Fruit fly (Drosophila melanogaster): ENCODE measurements around the gene CG7382.

CG7382 gene

DNA sequence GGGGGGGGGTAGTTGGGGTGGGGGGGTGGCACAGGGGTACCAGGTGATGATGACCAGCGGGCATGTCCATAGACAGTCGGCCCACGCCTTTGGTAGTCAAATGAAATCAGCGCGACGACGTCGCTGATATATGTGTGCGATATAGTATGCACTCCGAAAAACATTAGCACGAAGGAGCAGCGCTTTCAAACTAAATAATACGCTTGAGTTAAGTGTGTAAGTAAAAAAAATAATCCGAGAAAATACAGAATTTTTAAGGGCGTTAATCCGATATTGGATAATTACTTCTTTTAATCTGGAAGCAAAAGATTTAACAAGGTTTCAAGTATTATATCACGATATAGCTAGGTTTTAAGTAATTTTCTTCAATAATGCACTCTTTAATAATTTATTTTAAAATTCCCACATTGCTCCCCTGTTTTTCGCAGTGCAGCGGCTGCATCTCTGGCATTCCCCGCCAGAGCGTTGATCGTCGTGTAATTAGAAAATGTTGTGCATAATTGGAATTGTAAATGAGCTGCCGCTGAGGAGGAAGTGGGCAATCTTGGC, 24.8 kb downstream of the CG7382 start (continued):
- TF ChIP-seq esn (GFP tag; optimal IDR thresholded peaks at IDR 0.05), result peak; percentile 37
- peak; percentile 15 for TF ChIP-seq CG34406 (GFP tag; optimal IDR thresholded peaks at IDR 0.05)
- TF ChIP-seq CG3919 (GFP tag; optimal IDR thresholded peaks at IDR 0.05), result peak; percentile 53
- no peak for TF ChIP-seq CG7368 (GFP tag; optimal IDR thresholded peaks at IDR 0.05)
- no peak for TF ChIP-seq Ets21C (GFP tag; optimal IDR thresholded peaks at IDR 0.05)
- TF ChIP-seq Hr38 (GFP tag; optimal IDR thresholded peaks at IDR 0.05), result no peak
- TF ChIP-seq Hr39 (GFP tag; optimal IDR thresholded peaks at IDR 0.05), result peak; percentile 15
- TF ChIP-seq Gug (GFP tag; IDR thresholded peaks at IDR 0.05), result peak; percentile 37; the same call in 1 of the 2 replicates
- TF ChIP-seq CG10669 (GFP tag; optimal IDR thresholded peaks at IDR 0.05), result peak; percentile 2

DNA sequence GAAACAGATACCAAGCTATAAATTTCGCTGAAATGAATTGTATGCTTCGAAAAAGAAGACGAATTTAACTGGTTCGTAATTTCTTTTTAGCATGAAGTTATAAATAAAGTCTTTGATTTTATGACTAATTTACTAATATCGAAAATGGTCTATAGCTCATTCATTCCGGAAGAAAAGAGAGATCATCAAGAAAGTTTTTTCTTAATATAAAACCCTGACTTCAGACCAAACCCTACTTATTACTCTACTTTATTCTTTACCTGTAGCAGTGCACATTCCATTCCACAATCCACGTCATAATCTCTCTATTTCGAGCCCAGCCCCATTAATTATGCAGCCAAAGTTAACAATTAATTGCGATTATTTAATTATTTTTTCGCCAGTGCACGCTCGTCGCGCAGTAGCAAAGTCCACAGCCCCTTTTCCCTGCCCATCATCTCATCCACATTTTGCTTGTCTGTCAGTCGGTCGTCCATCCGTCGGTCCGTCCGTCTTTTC, 25.7 kb downstream of the CG7382 start:
- TF ChIP-seq fd85E (GFP tag; optimal IDR thresholded peaks at IDR 0.05) (no peak), CG1621 (tag; optimal IDR thresholded peaks at IDR 0.05) (no peak), eg (GFP tag; IDR thresholded peaks at IDR 0.05) (no peak), CG6808 (GFP tag; optimal IDR thresholded peaks at IDR 0.05) (peak; percentile 64), salr (GFP tag; optimal IDR thresholded peaks at IDR 0.05) (peak in 1 of 2 experiments; percentile 40), acj6 (GFP tag; optimal IDR thresholded peaks at IDR 0.05) (peak; percentile 31), CG11902 (GFP tag; optimal IDR thresholded peaks at IDR 0.05) (peak; percentile 1), Ets96B (tag; optimal IDR thresholded peaks at IDR 0.05) (peak; percentile 31), Eip75B (GFP tag; optimal IDR thresholded peaks at IDR 0.05) (peak; percentile 33), CG11294 (GFP tag; IDR thresholded peaks at IDR 0.05) (no peak), CG6854 (GFP tag; optimal IDR thresholded peaks at IDR 0.05) (no peak), CG6276 (GFP tag; optimal IDR thresholded peaks at IDR 0.05) (peak; percentile 10), achi (GFP tag; optimal IDR thresholded peaks at IDR 0.05) (peak; percentile 56), spab (GFP tag; optimal IDR thresholded peaks at IDR 0.05) (peak; percentile 55), CG8119 (GFP tag; IDR thresholded peaks at IDR 0.05) (peak; percentile 27; the same call in 1 of the 3 replicates), esn (GFP tag; optimal IDR thresholded peaks at IDR 0.05) (peak; percentile 36), topi (GFP tag; optimal IDR thresholded peaks at IDR 0.05) (peak; percentile 29), CG3032 (tag; optimal IDR thresholded peaks at IDR 0.05) (peak; percentile 42), pdm3 (GFP tag; optimal IDR thresholded peaks at IDR 0.05) (peak; percentile 16), net (GFP tag; optimal IDR thresholded peaks at IDR 0.05) (peak; percentile 54), CG10631 (GFP tag; optimal IDR thresholded peaks at IDR 0.05) (peak; percentile 54), svp (GFP tag) (peak; percentile 68), CG16779 (tag; optimal IDR thresholded peaks at IDR 0.05) (no peak), CG3919 (GFP tag; optimal IDR thresholded peaks at IDR 0.05) (peak; percentile 54), cyc (GFP tag; optimal IDR thresholded peaks at IDR 0.05) (no peak), Eip93F (GFP tag; optimal IDR thresholded peaks at IDR 0.05) (no peak), ss (GFP tag; optimal IDR thresholded peaks at IDR 0.05) (peak; percentile 59 to 73), vri (GFP tag; optimal IDR thresholded peaks at IDR 0.05) (no peak), Hr4 (GFP tag; optimal IDR thresholded peaks at IDR 0.05) (peak; percentile 48), CG34406 (GFP tag; optimal IDR thresholded peaks at IDR 0.05) (peak; percentile 29), Hr38 (GFP tag; optimal IDR thresholded peaks at IDR 0.05) (no peak), CG11762 (GFP tag; optimal IDR thresholded peaks at IDR 0.05; ENCODE audit: insufficient read depth) (no peak), Blimp-1 (GFP tag; optimal IDR thresholded peaks at IDR 0.05) (no peak), Sox14 (GFP tag; optimal IDR thresholded peaks at IDR 0.05) (peak; percentile 43), CG10669 (GFP tag; optimal IDR thresholded peaks at IDR 0.05) (peak; percentile 27), CG6163 (GFP tag; IDR thresholded peaks at IDR 0.05) (no peak), CG8319 (GFP tag; optimal IDR thresholded peaks at IDR 0.05) (no peak), Lpt (GFP tag; optimal IDR thresholded peaks at IDR 0.05) (no peak), CG7368 (GFP tag; optimal IDR thresholded peaks at IDR 0.05) (no peak), CG15336 (GFP tag; IDR thresholded peaks at IDR 0.05) (peak; percentile 31; the same call in 1 of the 2 replicates), lz (GFP tag; optimal IDR thresholded peaks at IDR 0.05) (no peak), Ets21C (GFP tag; optimal IDR thresholded peaks at IDR 0.05) (no peak), Sox15 (GFP tag; optimal IDR thresholded peaks at IDR 0.05) (peak; percentile 19), Smox (GFP tag; optimal IDR thresholded peaks at IDR 0.05) (no peak), Met (GFP tag; optimal IDR thresholded peaks at IDR 0.05) (peak; percentile 16), CG4318 (GFP tag; optimal IDR thresholded peaks at IDR 0.05) (peak; percentile 53)
